Worm (Caenorhabditis elegans): ENCODE results near the gene T03D3.5.

T03D3.5 gene

ce11 chrV:2832666-2833065 is 6.0 kb upstream of the T03D3.5 start, which contains the start of gene srj-50:
TSS of gene srj-50 (plus strand) at chrV:2832966.
- TF ChIP-seq sma-9 (GFP tag; optimal IDR thresholded peaks at IDR 0.05): no peak
- TF ChIP-seq sma-9 (tag; optimal IDR thresholded peaks at IDR 0.05): no peak
- TF ChIP-seq unc-62 (GFP tag; optimal IDR thresholded peaks at IDR 0.05): no peak
- no peak for TF ChIP-seq elt-3 (tag; optimal IDR thresholded peaks at IDR 0.05)
- TF ChIP-seq elt-1 (tag; optimal IDR thresholded peaks at IDR 0.05): no peak

DNA sequence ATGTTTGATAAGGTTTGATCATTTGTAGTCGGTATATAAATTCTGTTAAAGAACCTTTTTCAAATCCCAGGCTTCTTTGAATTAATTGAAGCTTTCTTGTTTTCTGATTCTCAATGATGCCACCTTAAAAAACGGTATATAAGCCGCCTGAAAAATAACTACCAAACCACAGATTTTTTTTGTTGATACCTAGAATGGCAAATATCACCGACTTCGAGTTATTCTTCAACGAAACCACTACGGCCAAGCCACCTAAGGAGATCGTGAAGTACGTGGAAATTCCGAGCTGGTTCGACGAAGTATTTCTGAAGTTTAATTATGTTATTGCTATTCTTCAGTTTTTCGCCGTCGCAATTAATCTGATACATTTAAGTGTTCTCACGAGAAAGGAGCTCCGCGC is 4.2 kb upstream of the T03D3.5 start, which contains the start of gene srw-2:
Gene srw-2 (plus strand): TSS at position 62 of the 400 bp plus-strand sequence.
- TF ChIP-seq unc-39 (tag; optimal IDR thresholded peaks at IDR 0.05) (no peak), dmd-4 (tag; optimal IDR thresholded peaks at IDR 0.05) (no peak), ztf-1 (GFP tag; conservative IDR thresholded peaks at IDR 0.05) (no peak), ztf-4 (tag; optimal IDR thresholded peaks at IDR 0.05) (no peak), lin-13 (GFP tag; optimal IDR thresholded peaks at IDR 0.05) (no peak), mbf-1 (tag; optimal IDR thresholded peaks at IDR 0.05) (no peak), fos-1 (tag; optimal IDR thresholded peaks at IDR 0.05) (no peak), nhr-21 (tag; optimal IDR thresholded peaks at IDR 0.05) (no peak), F13H6.1 (tag; optimal IDR thresholded peaks at IDR 0.05) (no peak), lsy-2 (tag; optimal IDR thresholded peaks at IDR 0.05) (no peak), Y55F3AM.14 (GFP tag; optimal IDR thresholded peaks at IDR 0.05) (no peak), ztf-11 (tag; optimal IDR thresholded peaks at IDR 0.05) (no peak), crh-2 (tag; optimal IDR thresholded peaks at IDR 0.05) (no peak), nhr-11 (tag; optimal IDR thresholded peaks at IDR 0.05) (no peak), elt-1 (tag; optimal IDR thresholded peaks at IDR 0.05) (no peak), lin-11 (tag; optimal IDR thresholded peaks at IDR 0.05) (no peak), sma-9 (GFP tag; optimal IDR thresholded peaks at IDR 0.05) (no peak), sma-9 (tag; optimal IDR thresholded peaks at IDR 0.05) (no peak)

ce11 chrV:2825978-2826377 is 657 bp downstream of the T03D3.5 start:
- no peak for TF ChIP-seq nhr-237 (tag; optimal IDR thresholded peaks at IDR 0.05)
- no peak for TF ChIP-seq lin-11 (tag; optimal IDR thresholded peaks at IDR 0.05)
- no peak for TF ChIP-seq egl-27 (tag; optimal IDR thresholded peaks at IDR 0.05)
- no peak for TF ChIP-seq Y55F3AM.14 (GFP tag; optimal IDR thresholded peaks at IDR 0.05)
- no peak for TF ChIP-seq ZK546.5 (tag; optimal IDR thresholded peaks at IDR 0.05)
- TF ChIP-seq nhr-12 (tag; optimal IDR thresholded peaks at IDR 0.05): no peak
- TF ChIP-seq nhr-21 (tag; optimal IDR thresholded peaks at IDR 0.05): no peak
- no peak for TF ChIP-seq crh-2 (tag; optimal IDR thresholded peaks at IDR 0.05)
- TF ChIP-seq skn-1 (tag; optimal IDR thresholded peaks at IDR 0.05): no peak
- no peak for TF ChIP-seq nhr-77 (tag; optimal IDR thresholded peaks at IDR 0.05)
- no peak for TF ChIP-seq R02D3.7 (tag; optimal IDR thresholded peaks at IDR 0.05)
- no peak for TF ChIP-seq elt-1 (tag; optimal IDR thresholded peaks at IDR 0.05)
- TF ChIP-seq fos-1 (tag; optimal IDR thresholded peaks at IDR 0.05): no peak
- no peak for TF ChIP-seq lsy-2 (tag; optimal IDR thresholded peaks at IDR 0.05)
- TF ChIP-seq sma-9 (GFP tag; optimal IDR thresholded peaks at IDR 0.05): no peak
- no peak for TF ChIP-seq sma-9 (tag; optimal IDR thresholded peaks at IDR 0.05)

DNA sequence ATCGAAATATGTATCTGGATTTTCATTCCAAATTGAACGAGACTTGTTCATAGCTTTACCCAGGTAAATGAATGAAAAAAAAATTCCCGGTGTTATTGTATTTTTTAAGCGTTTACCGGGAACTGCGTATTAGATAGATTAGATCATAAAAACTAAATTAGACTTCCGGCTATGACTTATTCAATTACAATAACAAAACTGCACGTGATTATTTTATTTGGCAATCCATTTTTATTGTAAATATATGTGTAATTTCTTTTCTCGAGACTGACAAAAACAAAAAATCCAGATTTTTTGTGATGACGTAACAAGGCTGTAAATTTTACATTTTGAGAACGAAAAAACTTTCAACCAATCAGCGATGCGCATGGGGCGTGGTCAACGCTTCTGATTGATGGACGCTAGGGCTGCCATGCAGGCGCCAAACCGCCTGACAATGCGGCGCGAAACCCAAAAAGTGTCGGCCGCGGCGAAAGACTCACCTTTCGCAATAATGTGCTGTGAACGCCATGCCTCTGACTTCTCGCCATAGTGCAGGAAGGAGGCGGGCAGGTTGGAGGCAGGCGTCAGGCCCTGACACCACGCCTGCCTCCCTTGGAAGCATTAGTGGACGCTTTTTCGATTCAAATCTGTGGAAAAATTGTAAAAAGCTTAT is 4.9 kb downstream of the T03D3.5 start, which contains the start of gene srh-36:
Gene srh-36 (minus strand): TSS at position 51 of the 655 bp plus-strand sequence.
- TF ChIP-seq lin-13 (GFP tag; optimal IDR thresholded peaks at IDR 0.05) (no peak), nhr-23 (tag; optimal IDR thresholded peaks at IDR 0.05) (no peak), ceh-82 (tag; optimal IDR thresholded peaks at IDR 0.05) (no peak), C34F6.9 (tag; optimal IDR thresholded peaks at IDR 0.05) (no peak), ZK546.5 (tag; optimal IDR thresholded peaks at IDR 0.05) (no peak), skn-1 (tag; optimal IDR thresholded peaks at IDR 0.05) (no peak), aly-2 (tag; optimal IDR thresholded peaks at IDR 0.05) (no peak), R02D3.7 (tag; optimal IDR thresholded peaks at IDR 0.05) (no peak), dmd-4 (tag; optimal IDR thresholded peaks at IDR 0.05) (no peak), sem-4 (tag; optimal IDR thresholded peaks at IDR 0.05) (no peak), nhr-237 (tag; optimal IDR thresholded peaks at IDR 0.05) (no peak), crh-2 (tag; optimal IDR thresholded peaks at IDR 0.05) (no peak), gmeb-1 (tag; optimal IDR thresholded peaks at IDR 0.05) (no peak), nhr-25 (tag; optimal IDR thresholded peaks at IDR 0.05) (no peak), nhr-12 (tag; optimal IDR thresholded peaks at IDR 0.05) (no peak), ztf-11 (tag; optimal IDR thresholded peaks at IDR 0.05) (no peak), ztf-1 (GFP tag; conservative IDR thresholded peaks at IDR 0.05) (no peak), nhr-77 (tag; optimal IDR thresholded peaks at IDR 0.05) (no peak)

DNA sequence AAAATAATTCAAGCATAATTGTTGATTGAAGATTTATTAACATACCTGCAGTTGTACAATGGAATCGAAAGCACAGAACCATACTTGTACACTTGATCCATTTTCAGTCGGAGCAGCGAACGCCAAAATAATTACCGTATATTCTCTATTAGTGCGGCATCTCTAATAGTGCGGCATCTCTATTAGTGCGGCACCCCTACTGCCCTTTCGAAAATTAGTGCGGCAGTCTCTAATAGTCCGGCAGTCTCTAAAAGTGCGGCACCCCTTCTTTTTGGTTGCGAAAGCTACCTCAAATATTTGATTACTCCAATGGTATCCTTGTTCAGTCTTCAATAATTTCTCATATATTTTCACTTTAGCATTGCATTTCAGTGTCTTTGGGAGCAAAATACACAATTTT is 8.5 kb downstream of the T03D3.5 start, which contains the start of gene srt-34:
Gene srt-34 (minus strand): TSS at position 101 of the 400 bp plus-strand sequence.
- TF ChIP-seq crh-2 (tag; optimal IDR thresholded peaks at IDR 0.05) (no peak), peb-1 (tag; optimal IDR thresholded peaks at IDR 0.05) (no peak), skn-1 (tag; optimal IDR thresholded peaks at IDR 0.05) (no peak), unc-62 (GFP tag; optimal IDR thresholded peaks at IDR 0.05) (no peak), gmeb-1 (tag; optimal IDR thresholded peaks at IDR 0.05) (no peak), ztf-4 (tag; optimal IDR thresholded peaks at IDR 0.05) (no peak), snpc-4 (tag; optimal IDR thresholded peaks at IDR 0.05) (no peak), nhr-25 (tag; optimal IDR thresholded peaks at IDR 0.05) (no peak), nhr-237 (tag; optimal IDR thresholded peaks at IDR 0.05) (no peak), nhr-10 (tag; optimal IDR thresholded peaks at IDR 0.05) (no peak), unc-55 (GFP tag; optimal IDR thresholded peaks at IDR 0.05) (no peak), nhr-6 (tag; optimal IDR thresholded peaks at IDR 0.05) (no peak), nhr-21 (tag; optimal IDR thresholded peaks at IDR 0.05) (no peak), fos-1 (tag; optimal IDR thresholded peaks at IDR 0.05) (no peak), mbf-1 (tag; optimal IDR thresholded peaks at IDR 0.05) (no peak), mab-5 (tag; optimal IDR thresholded peaks at IDR 0.05) (no peak), Y55F3AM.14 (GFP tag; optimal IDR thresholded peaks at IDR 0.05) (no peak)
